Fruit fly (Drosophila melanogaster): ENCODE data around the gene Rab9E.
A peak's percentile ranks its signal among the peaks of the same experiment; 100 is the strongest.

DNA sequence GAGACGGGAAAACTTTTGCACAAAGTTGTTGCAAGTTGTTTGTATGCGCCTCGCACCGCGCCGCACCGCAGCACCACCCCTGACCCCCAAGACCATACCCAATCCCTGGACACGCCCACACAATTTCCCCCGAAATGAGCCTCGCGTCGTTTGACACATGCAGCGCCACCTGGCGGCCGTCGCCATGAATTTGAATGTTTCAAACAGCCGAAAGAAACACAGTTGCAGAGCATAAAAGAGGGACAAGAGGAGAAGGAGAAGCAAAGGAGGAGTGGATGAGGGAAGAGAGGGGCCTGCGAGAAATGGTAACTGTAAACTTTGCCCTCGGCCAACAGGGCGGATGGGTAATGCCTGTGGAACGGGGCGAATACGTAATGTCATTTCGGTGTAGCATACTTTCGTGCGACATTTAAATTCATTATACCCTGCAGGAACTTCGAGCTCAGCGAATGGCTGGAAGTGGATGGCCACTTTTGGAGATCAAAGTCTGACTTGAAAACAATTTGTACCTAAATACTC is 19.4 kb downstream of the Rab9E start:
- peak; percentile 55 to 80 for TF ChIP-seq CTCF (optimal IDR thresholded peaks at IDR 0.05)
- no peak for TF ChIP-seq CG8478 (optimal IDR thresholded peaks at IDR 0.05)

Measured in S2 (cell line).